Worm (Caenorhabditis elegans): ENCODE results near the gene R10H10.3.

Gene R10H10.3

DNA sequence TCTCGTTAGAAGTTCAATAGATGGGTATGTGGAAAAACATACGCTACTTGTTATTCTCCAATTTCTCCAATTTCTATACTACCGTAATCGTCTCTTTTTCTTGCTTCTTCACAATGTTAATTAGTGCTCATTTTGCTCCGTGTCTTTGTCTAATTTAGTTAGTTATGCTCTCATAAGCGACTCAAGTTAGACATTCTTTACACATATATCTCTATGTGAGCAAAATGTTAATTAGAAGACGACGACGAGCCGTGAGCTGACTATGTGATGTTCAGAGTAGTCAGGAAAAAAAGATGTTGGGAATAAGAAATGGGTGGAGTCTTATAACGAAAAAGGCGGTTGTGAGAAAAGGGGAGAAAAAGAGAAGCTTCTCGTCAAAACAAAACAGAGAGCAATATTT, 40.8 kb upstream of the R10H10.3 start (continued):
- no peak for TF ChIP-seq alr-1 (tag; optimal IDR thresholded peaks at IDR 0.05; ENCODE audit: borderline replicate concordance)
- TF ChIP-seq nhr-85 (tag): no peak
- no peak for TF ChIP-seq mab-9 (GFP tag; IDR thresholded peaks at IDR 0.05)
- no peak for TF ChIP-seq dpl-1 (GFP tag; optimal IDR thresholded peaks at IDR 0.05)
- no peak for TF ChIP-seq ceh-63 (GFP tag; optimal IDR thresholded peaks at IDR 0.05)
- no peak for TF ChIP-seq nhr-237 (tag; optimal IDR thresholded peaks at IDR 0.05)
- TF ChIP-seq unc-86 (tag; optimal IDR thresholded peaks at IDR 0.05): peak; percentile 3

DNA sequence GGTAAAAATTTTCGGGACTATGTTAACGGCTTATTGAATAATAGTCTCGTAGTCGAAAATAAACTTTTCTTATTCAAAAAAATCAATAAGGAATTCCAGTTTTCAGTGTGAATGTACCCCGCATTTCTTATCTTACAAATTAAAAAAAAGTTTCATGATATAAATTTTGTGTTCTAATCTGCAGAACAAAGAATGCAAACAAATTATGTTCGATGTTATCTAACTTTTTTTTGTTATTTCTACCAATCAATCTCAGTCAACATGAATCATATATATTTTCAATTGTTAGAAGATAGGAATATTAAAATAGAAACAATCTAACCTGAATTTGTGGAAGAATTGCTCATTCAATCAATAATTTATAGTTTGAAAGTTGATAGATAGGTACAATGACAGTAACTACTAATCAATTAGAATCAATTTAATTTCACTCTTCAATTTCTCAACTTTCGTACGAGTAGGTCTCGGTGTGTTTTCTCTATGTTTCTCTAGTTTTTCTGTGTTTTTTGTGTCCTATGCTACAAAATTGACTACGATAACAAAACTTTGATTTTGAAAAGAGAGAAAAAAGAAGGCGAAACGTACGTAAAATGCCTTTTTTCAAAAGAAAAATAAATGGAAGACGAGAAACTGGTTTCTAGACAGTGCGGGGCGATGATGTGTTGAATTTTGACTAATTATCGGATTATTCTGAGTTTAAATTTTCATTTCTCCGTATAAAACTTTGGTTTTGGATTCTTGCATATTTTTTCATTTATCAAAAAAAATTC, 38.2 kb upstream of the R10H10.3 start, which contains the start of the genes unc-43 and Y43C5B.3:
unc-43 (minus strand) TSS at position 347 of the 770 bp plus-strand sequence.
Y43C5B.3 (plus strand) TSS at position 720 of the 770 bp plus-strand sequence.
- TF ChIP-seq mab-9 (GFP tag; IDR thresholded peaks at IDR 0.05) (no peak), sup-37 (GFP tag; optimal IDR thresholded peaks at IDR 0.05) (no peak), grh-1 (GFP tag; IDR thresholded peaks at IDR 0.05) (peak; percentile 56), elt-2 (tag; optimal IDR thresholded peaks at IDR 0.05) (peak; percentile 69), irx-1 (tag; optimal IDR thresholded peaks at IDR 0.05) (peak; percentile 10), Y116A8C.19 (tag; optimal IDR thresholded peaks at IDR 0.05; ENCODE audit: borderline replicate concordance) (no peak), efl-1 (optimal IDR thresholded peaks at IDR 0.05) (no peak), efl-1 (GFP tag; optimal IDR thresholded peaks at IDR 0.05 in 1 of 2) (peak in 1 of 2 experiments; percentile 28), nhr-71 (tag; optimal IDR thresholded peaks at IDR 0.05) (peak; percentile 3), ceh-90 (tag; optimal IDR thresholded peaks at IDR 0.05) (no peak), nhr-85 (tag) (peak; percentile 83), unc-98 (GFP tag; IDR thresholded peaks at IDR 0.05) (no peak), sox-4 (tag; optimal IDR thresholded peaks at IDR 0.05) (no peak), blmp-1 (tag; optimal IDR thresholded peaks at IDR 0.05) (peak; percentile 83), nhr-20 (tag; optimal IDR thresholded peaks at IDR 0.05) (peak; percentile 18), lin-14 (GFP tag; optimal IDR thresholded peaks at IDR 0.05) (no peak), fos-1 (tag; optimal IDR thresholded peaks at IDR 0.05) (no peak), snu-23 (GFP tag; optimal IDR thresholded peaks at IDR 0.05) (peak; percentile 37), elt-3 (tag; optimal IDR thresholded peaks at IDR 0.05) (peak in 1 of 6 experiments; percentile 52), lin-39 (tag; optimal IDR thresholded peaks at IDR 0.05) (no peak), vab-15 (tag; optimal IDR thresholded peaks at IDR 0.05) (no peak), zip-4 (GFP tag; optimal IDR thresholded peaks at IDR 0.05) (no peak), ztf-11 (tag; optimal IDR thresholded peaks at IDR 0.05) (no peak)

DNA sequence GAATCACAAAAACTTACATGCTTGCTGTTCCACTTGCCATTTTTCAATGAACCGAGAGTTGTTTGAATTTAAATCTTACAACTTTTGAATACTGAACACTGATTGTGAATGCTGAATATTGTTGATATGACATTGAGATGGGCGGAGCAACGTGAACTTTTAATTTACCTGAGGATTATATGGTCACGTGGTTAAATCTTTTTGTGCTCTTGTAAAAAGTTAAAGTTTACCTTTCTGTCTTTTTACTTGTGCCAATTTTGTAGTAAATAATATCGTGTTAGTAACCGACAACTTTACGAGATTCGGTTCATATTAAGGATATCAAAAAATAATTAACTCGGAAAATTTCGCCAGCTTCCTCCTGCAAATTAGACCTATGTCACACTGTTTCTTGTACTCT, 36.1 kb upstream of the R10H10.3 start, which contains the start of gene Y43C5B.2:
Y43C5B.2 (minus strand) TSS at position 101 of the 400 bp plus-strand sequence.
- TF ChIP-seq ets-5 (GFP tag; IDR thresholded peaks at IDR 0.05) (no peak), skn-1 (tag; optimal IDR thresholded peaks at IDR 0.05) (no peak), fkh-8 (tag; optimal IDR thresholded peaks at IDR 0.05) (no peak), hlh-17 (GFP tag; optimal IDR thresholded peaks at IDR 0.05; ENCODE audit: borderline replicate concordance) (no peak), nhr-76 (tag; optimal IDR thresholded peaks at IDR 0.05) (no peak), pax-3 (tag; optimal IDR thresholded peaks at IDR 0.05) (no peak)

DNA sequence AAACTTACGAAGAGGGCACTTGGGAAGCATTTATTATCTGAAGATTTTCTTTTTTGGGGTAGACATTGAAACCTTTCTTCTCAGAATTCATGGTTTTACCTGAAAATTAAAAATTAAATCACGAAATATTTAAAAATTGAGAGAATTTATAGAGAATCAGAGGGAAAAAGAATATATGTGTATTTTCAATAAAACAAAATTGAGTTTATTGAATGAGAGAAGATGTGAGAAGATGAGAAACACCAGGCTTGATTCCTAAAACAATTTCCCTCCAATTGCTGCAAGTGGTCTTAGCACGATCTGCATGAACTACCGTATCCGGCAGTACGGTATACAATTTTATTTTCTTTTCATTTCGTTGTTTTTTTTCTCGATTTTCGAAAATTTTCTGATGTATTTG, 31.2 kb upstream of the R10H10.3 start, which contains the start of gene R11A8.1:
R11A8.1 (minus strand) TSS at position 101 of the 400 bp plus-strand sequence.
- TF ChIP-seq xbp-1 (tag; optimal IDR thresholded peaks at IDR 0.05) (no peak), grh-1 (GFP tag; IDR thresholded peaks at IDR 0.05) (no peak), fkh-8 (tag; optimal IDR thresholded peaks at IDR 0.05) (no peak), isw-1 (GFP tag; IDR thresholded peaks at IDR 0.05) (no peak), lin-35 (GFP tag; optimal IDR thresholded peaks at IDR 0.05) (no peak), mef-2 (tag; optimal IDR thresholded peaks at IDR 0.05) (no peak), unc-30 (tag; optimal IDR thresholded peaks at IDR 0.05) (no peak), Y116A8C.19 (tag; optimal IDR thresholded peaks at IDR 0.05; ENCODE audit: borderline replicate concordance) (no peak), C34B4.2 (tag; optimal IDR thresholded peaks at IDR 0.05) (no peak), hlh-4 (tag; optimal IDR thresholded peaks at IDR 0.05) (no peak), tbx-2 (tag; optimal IDR thresholded peaks at IDR 0.05) (no peak), egl-27 (tag; optimal IDR thresholded peaks at IDR 0.05) (no peak), ceh-63 (GFP tag; optimal IDR thresholded peaks at IDR 0.05) (no peak), ceh-82 (tag; optimal IDR thresholded peaks at IDR 0.05) (no peak), zip-4 (GFP tag; optimal IDR thresholded peaks at IDR 0.05) (no peak), irx-1 (tag; optimal IDR thresholded peaks at IDR 0.05) (no peak), F16B12.6 (tag; optimal IDR thresholded peaks at IDR 0.05) (no peak), unc-62 (GFP tag; optimal IDR thresholded peaks at IDR 0.05) (no peak), nhr-19 (GFP tag; conservative IDR thresholded peaks at IDR 0.05) (no peak)
